Fruit fly (Drosophila melanogaster) whole organism, prepupa: ENCODE data around the gene tst.

Experiments
- Blimp-1 ChIP-seq: fragments of 200-800 bp; sonication (Bioruptor generic); optimal IDR thresholded peaks from 3 replicates; lab custom pipeline; 2017; ENCODE audit warnings: missing biosample characterization, missing genetic modification characterization, mild to moderate bottlenecking, moderate library complexity, missing genetic modification reagents
- CG10669 ChIP-seq: fragments of 200-800 bp; sonication (Bioruptor generic); optimal IDR thresholded peaks from 3 replicates; lab custom pipeline; 2018; ENCODE audit warnings: missing biosample characterization, mild to moderate bottlenecking, missing genetic modification characterization, moderate library complexity
- CG11294 ChIP-seq: fragments of 200-800 bp; sonication (Bioruptor generic); IDR thresholded peaks from 2 replicates; pipeline ENCODE4 v1.3.6; 2022; ENCODE audit warnings: missing biosample characterization, missing genetic modification characterization
- CG11762 ChIP-seq: fragments of 200-800 bp; sonication (Bioruptor generic); optimal IDR thresholded peaks from 3 replicates; lab custom pipeline; 2016; ENCODE audit warnings: missing biosample characterization, missing genetic modification characterization; ENCODE audit not compliant: insufficient read depth
- CG11902 ChIP-seq: fragments of 200-800 bp; sonication (Bioruptor generic); optimal IDR thresholded peaks from 3 replicates; lab custom pipeline; 2016; ENCODE audit warnings: missing biosample characterization, missing genetic modification characterization
- CG15336 ChIP-seq: fragments of 200-800 bp; sonication (Bioruptor generic); IDR thresholded peaks from 2 replicates; pipeline ENCODE4 v1.3.6; 2022; ENCODE audit warnings: missing biosample characterization, missing genetic modification characterization
- CG1621 ChIP-seq: fragments of 200-800 bp; sonication (Bioruptor generic); optimal IDR thresholded peaks from 3 replicates; lab custom pipeline; 2018; ENCODE audit warnings: missing biosample characterization, mild to moderate bottlenecking, missing genetic modification characterization
- CG16779 ChIP-seq: fragments of 200-800 bp; sonication (Bioruptor generic); optimal IDR thresholded peaks from 3 replicates; lab custom pipeline; 2017; ENCODE audit warnings: missing biosample characterization, mild to moderate bottlenecking, missing genetic modification characterization
- CG3032 ChIP-seq: fragments of 200-800 bp; optimal IDR thresholded peaks from 2 replicates; lab custom pipeline; 2019; ENCODE audit warnings: missing biosample characterization, mild to moderate bottlenecking, missing genetic modification characterization, moderate library complexity
- CG31627 ChIP-seq: fragments of 200-800 bp; sonication (Bioruptor generic); optimal IDR thresholded peaks from 3 replicates; lab custom pipeline; 2016; ENCODE audit warnings: missing biosample characterization, missing genetic modification characterization
- CG34406 ChIP-seq: fragments of 200-800 bp; sonication (Bioruptor generic); optimal IDR thresholded peaks from 3 replicates; lab custom pipeline; 2016; ENCODE audit warnings: missing biosample characterization, missing genetic modification characterization
- CG3919 ChIP-seq: fragments of 200-800 bp; sonication (Bioruptor generic); optimal IDR thresholded peaks from 3 replicates; lab custom pipeline; 2016; ENCODE audit warnings: missing biosample characterization, missing genetic modification characterization
- CG4318 ChIP-seq: fragments of 200-800 bp; sonication (Bioruptor generic); optimal IDR thresholded peaks from 3 replicates; lab custom pipeline; 2017; ENCODE audit warnings: missing biosample characterization, mild to moderate bottlenecking, missing genetic modification characterization
- CG6163 ChIP-seq: fragments of 200-800 bp; sonication (Bioruptor generic); IDR thresholded peaks from 3 replicates; pipeline ENCODE4 v1.3.6; 2022; ENCODE audit warnings: missing biosample characterization, missing genetic modification characterization
- CG6792 ChIP-seq: fragments of 200-800 bp; sonication (Bioruptor generic); optimal IDR thresholded peaks from 3 replicates; lab custom pipeline; 2016; ENCODE audit warnings: missing biosample characterization, missing genetic modification characterization
- CG6808 ChIP-seq: fragments of 200-800 bp; sonication (Bioruptor generic); optimal IDR thresholded peaks from 3 replicates; lab custom pipeline; 2017; ENCODE audit warnings: missing biosample characterization, missing genetic modification characterization, mild to moderate bottlenecking, moderate library complexity, missing genetic modification reagents
- CG8119 ChIP-seq: fragments of 200-800 bp; sonication (Bioruptor generic); IDR thresholded peaks from 3 replicates; pipeline ENCODE4 v1.3.6; 2022; ENCODE audit warnings: missing biosample characterization, missing genetic modification characterization
- CG8319 ChIP-seq: fragments of 200-800 bp; sonication (Bioruptor generic); optimal IDR thresholded peaks from 3 replicates; lab custom pipeline; 2016; ENCODE audit warnings: missing biosample characterization, missing genetic modification characterization
- CG8632 ChIP-seq: fragments of 200-800 bp; sonication (Bioruptor generic); optimal IDR thresholded peaks from 3 replicates; lab custom pipeline; 2016; ENCODE audit warnings: missing biosample characterization, missing genetic modification characterization
- CG9139 ChIP-seq: fragments of 200-800 bp; sonication (Bioruptor generic); optimal IDR thresholded peaks from 3 replicates; lab custom pipeline; 2017; ENCODE audit warnings: missing biosample characterization, mild to moderate bottlenecking, missing genetic modification characterization
- Eip75B ChIP-seq: fragments of 200-800 bp; sonication (Bioruptor generic); optimal IDR thresholded peaks from 3 replicates; lab custom pipeline; 2016; ENCODE audit warnings: missing biosample characterization, missing genetic modification characterization
- Eip78C ChIP-seq: fragments of 200-800 bp; sonication (Bioruptor generic); peaks from one replicate; lab custom pipeline; 2016; ENCODE audit warnings: missing biosample characterization, missing genetic modification characterization
- Eip93F ChIP-seq: fragments of 200-800 bp; sonication (Bioruptor generic); optimal IDR thresholded peaks from 2 replicates; lab custom pipeline; 2016; ENCODE audit warnings: missing biosample characterization, mild to moderate bottlenecking, missing genetic modification characterization
- Ets21C ChIP-seq: fragments of 200-800 bp; sonication (Bioruptor generic); optimal IDR thresholded peaks from 3 replicates; lab custom pipeline; 2016; ENCODE audit warnings: missing biosample characterization, missing genetic modification characterization
- Ets96B ChIP-seq: fragments of 200-800 bp; optimal IDR thresholded peaks from 2 replicates; lab custom pipeline; 2019; ENCODE audit warnings: missing biosample characterization, mild to moderate bottlenecking, missing genetic modification characterization, moderate library complexity
- Gug ChIP-seq: fragments of 200-800 bp; sonication (Bioruptor generic); IDR thresholded peaks from 2 replicates; pipeline ENCODE4 v1.3.6; 2022; ENCODE audit warnings: missing biosample characterization, missing genetic modification characterization
- Hr39 ChIP-seq: fragments of 200-800 bp; sonication (Bioruptor generic); optimal IDR thresholded peaks from 2 replicates; lab custom pipeline; 2016; ENCODE audit warnings: missing biosample characterization, missing genetic modification characterization
- Hr4 ChIP-seq: fragments of 200-800 bp; sonication (Bioruptor generic); optimal IDR thresholded peaks from 3 replicates; lab custom pipeline; 2016; ENCODE audit warnings: missing biosample characterization, missing genetic modification characterization
- Lpt ChIP-seq: fragments of 200-800 bp; sonication (Bioruptor generic); optimal IDR thresholded peaks from 3 replicates; lab custom pipeline; 2016; ENCODE audit warnings: missing biosample characterization, missing genetic modification characterization
- Met ChIP-seq: fragments of 200-800 bp; sonication (Bioruptor generic); optimal IDR thresholded peaks from 3 replicates; lab custom pipeline; 2016; ENCODE audit warnings: missing biosample characterization, missing genetic modification characterization
- Smox ChIP-seq: fragments of 200-800 bp; sonication (Bioruptor generic); optimal IDR thresholded peaks from 3 replicates; lab custom pipeline; 2016; ENCODE audit warnings: missing biosample characterization, missing genetic modification characterization
- Sox102F ChIP-seq: fragments of 200-800 bp; sonication (Bioruptor generic); optimal IDR thresholded peaks from 2 replicates; lab custom pipeline; 2016; ENCODE audit warnings: missing biosample characterization, mild to moderate bottlenecking, missing genetic modification characterization
- Sox14 ChIP-seq: fragments of 200-800 bp; sonication (Bioruptor generic); optimal IDR thresholded peaks from 3 replicates; lab custom pipeline; 2016; ENCODE audit warnings: missing biosample characterization, missing genetic modification characterization
- Sox15 ChIP-seq: fragments of 200-800 bp; sonication (Bioruptor generic); optimal IDR thresholded peaks from 3 replicates; lab custom pipeline; 2016; ENCODE audit warnings: missing biosample characterization, missing genetic modification characterization
- achi ChIP-seq: fragments of 200-800 bp; sonication (Bioruptor generic); optimal IDR thresholded peaks from 3 replicates; lab custom pipeline; 2016; ENCODE audit warnings: missing biosample characterization, missing genetic modification characterization
- acj6 ChIP-seq: fragments of 200-800 bp; sonication (Bioruptor generic); optimal IDR thresholded peaks from 3 replicates; lab custom pipeline; 2016; ENCODE audit warnings: missing biosample characterization, missing genetic modification characterization
- dac ChIP-seq: fragments of 200-800 bp; sonication (Bioruptor generic); optimal IDR thresholded peaks from 2 replicates; lab custom pipeline; 2017; ENCODE audit warnings: missing biosample characterization, mild to moderate bottlenecking, missing genetic modification characterization
- dsx ChIP-seq: fragments of 200-800 bp; optimal IDR thresholded peaks from 3 replicates; lab custom pipeline; 2019; ENCODE audit warnings: missing biosample characterization, mild to moderate bottlenecking, missing genetic modification characterization, moderate library complexity; ENCODE audit not compliant: poor library complexity, severe bottlenecking
- eg ChIP-seq: fragments of 200-800 bp; sonication (Bioruptor generic); IDR thresholded peaks from 3 replicates; pipeline ENCODE4 v1.3.6; 2022; ENCODE audit warnings: missing biosample characterization, missing genetic modification characterization
- fd59A ChIP-seq: fragments of 200-800 bp; sonication (Bioruptor generic); optimal IDR thresholded peaks from 2 replicates; lab custom pipeline; 2017; ENCODE audit warnings: missing biosample characterization, mild to moderate bottlenecking, missing genetic modification characterization, missing genetic modification reagents
- lz ChIP-seq: fragments of 200-800 bp; sonication (Bioruptor generic); optimal IDR thresholded peaks from 3 replicates; lab custom pipeline; 2016; ENCODE audit warnings: missing biosample characterization, missing genetic modification characterization
- net ChIP-seq: fragments of 200-800 bp; sonication (Bioruptor generic); optimal IDR thresholded peaks from 3 replicates; lab custom pipeline; 2016; ENCODE audit warnings: missing biosample characterization, missing genetic modification characterization
- pdm3 ChIP-seq: fragments of 200-800 bp; sonication (Bioruptor generic); optimal IDR thresholded peaks from 3 replicates; lab custom pipeline; 2016; ENCODE audit warnings: missing biosample characterization, missing genetic modification characterization
- spab ChIP-seq: fragments of 200-800 bp; sonication (Bioruptor generic); optimal IDR thresholded peaks from 2 replicates; lab custom pipeline; 2017; ENCODE audit warnings: missing biosample characterization, mild to moderate bottlenecking, missing genetic modification characterization, missing genetic modification reagents
- ss ChIP-seq, 2 experiments: fragments of 200-800 bp; sonication (Bioruptor generic); optimal IDR thresholded peaks; 2 replicates in 1 of 2; 3 replicates in 1 of 2; lab custom pipeline; 2017 to 2018; ENCODE audit warnings: mild to moderate bottlenecking in 2 of 2, missing biosample characterization in 2 of 2, missing genetic modification characterization in 2 of 2, moderate library complexity in 1 of 2
- svp ChIP-seq: fragments of 200-800 bp; sonication (Bioruptor generic); peaks from one replicate; lab custom pipeline; 2016; ENCODE audit warnings: missing biosample characterization, missing genetic modification characterization
- topi ChIP-seq: fragments of 200-800 bp; sonication (Bioruptor generic); optimal IDR thresholded peaks from 3 replicates; lab custom pipeline; 2016; ENCODE audit warnings: missing biosample characterization, missing genetic modification characterization
- vri ChIP-seq: fragments of 200-800 bp; sonication (Bioruptor generic); optimal IDR thresholded peaks from 3 replicates; lab custom pipeline; 2016; ENCODE audit warnings: missing biosample characterization, mild to moderate bottlenecking, missing genetic modification characterization

Gene tst

DNA sequence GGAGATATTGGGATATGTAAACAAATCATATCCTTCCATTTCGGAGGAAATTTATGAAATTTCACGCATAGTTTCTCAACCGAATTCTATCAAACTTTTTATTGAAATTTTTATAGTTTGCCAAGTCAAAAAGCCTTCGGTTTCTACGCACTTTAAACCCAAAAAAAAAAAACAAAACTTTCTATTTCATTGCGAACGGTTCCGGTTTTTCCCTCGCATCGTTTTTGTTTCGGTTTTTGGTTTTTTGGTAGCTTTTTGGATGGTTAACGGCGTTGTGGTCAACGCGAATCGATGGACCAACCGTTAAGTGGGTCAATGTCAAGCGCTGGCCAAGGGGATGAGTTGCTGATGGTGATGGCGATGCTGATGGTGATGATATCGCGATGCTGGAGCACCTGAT, 31.7 kb downstream of the tst start:
- TF ChIP-seq Ets96B (tag; lab: Kevin White, UChicago) (no peak), Hr39 (GFP tag; lab: Kevin White, UChicago) (no peak), CG4318 (GFP tag; lab: Kevin White, UChicago) (no peak), CG8119 (no peak), Eip78C (no peak), Sox14 (no peak)

DNA sequence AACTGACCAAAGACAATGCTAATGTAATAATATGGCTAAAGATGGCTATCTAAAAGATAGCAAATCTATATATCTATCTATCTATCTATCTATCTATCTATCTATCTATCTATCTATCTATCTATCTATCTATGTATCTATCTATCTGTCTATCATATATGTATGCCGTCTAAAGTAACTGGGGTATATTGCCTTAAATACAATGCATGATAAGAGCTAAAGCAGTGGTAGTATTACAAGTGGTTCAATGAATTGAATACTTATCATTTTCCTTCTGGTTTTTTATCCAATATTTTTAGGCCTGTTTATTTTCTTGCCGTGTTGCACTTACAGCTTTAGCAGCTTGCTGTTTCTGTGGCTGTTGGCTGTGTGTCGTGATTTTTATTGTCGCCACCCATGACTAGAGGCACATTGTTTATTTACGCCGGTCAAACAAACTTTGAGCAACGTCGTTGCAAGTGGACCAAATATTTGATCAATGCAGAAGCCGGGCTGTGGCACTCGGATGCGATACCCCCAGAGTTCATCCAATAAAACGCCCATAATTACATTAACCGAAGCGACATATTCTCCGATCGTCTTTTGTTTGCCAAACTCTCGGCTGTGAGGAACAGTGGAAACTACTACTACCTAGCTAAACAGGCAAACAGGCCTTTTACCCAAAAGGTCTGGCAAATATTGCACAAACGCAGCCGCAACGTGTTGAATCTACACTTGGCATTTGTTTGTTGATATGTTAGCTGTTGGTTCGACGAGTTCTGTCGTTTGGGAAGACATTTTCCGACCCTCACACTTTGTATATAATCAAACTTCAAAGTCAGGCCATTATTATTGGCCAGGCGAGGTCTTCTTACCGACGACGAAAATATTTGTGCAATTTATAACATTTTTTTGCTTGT, 34.7 kb downstream of the tst start:
- TF ChIP-seq achi (peak; percentile 55), ss (GFP tag; optimal IDR thresholded peaks at IDR 0.05; lab: Kevin White, UChicago) (peak in 1 of 2 experiments; percentile 50), Sox14 (peak; percentile 11), Eip78C (peak; percentile 61), acj6 (GFP tag; lab: Kevin White, UChicago) (peak; percentile 25), CG11294 (GFP tag; lab: Robert Waterston, UW) (no peak), eg (GFP tag; lab: Robert Waterston, UW) (no peak; the same call in 2 of the 3 replicates), topi (GFP tag; lab: Kevin White, UChicago) (no peak), CG8632 (GFP tag; lab: Kevin White, UChicago) (peak; percentile 41), CG34406 (GFP tag; lab: Kevin White, UChicago) (peak; percentile 50), dac (GFP tag; lab: Kevin White, UChicago) (peak; percentile 1), CG31627 (GFP tag; lab: Kevin White, UChicago) (no peak), Lpt (no peak), CG8119 (no peak), dsx (no peak), lz (GFP tag; lab: Kevin White, UChicago) (no peak), Ets21C (GFP tag; lab: Kevin White, UChicago) (no peak), spab (GFP tag; lab: Kevin White, UChicago) (peak; percentile 46), svp (GFP tag; lab: Kevin White, UChicago) (no peak), CG4318 (GFP tag; lab: Kevin White, UChicago) (peak; percentile 52), Hr4 (GFP tag; lab: Kevin White, UChicago) (peak; percentile 73), Smox (GFP tag; lab: Kevin White, UChicago) (no peak), fd59A (GFP tag; lab: Kevin White, UChicago) (no peak), CG10669 (GFP tag; lab: Kevin White, UChicago) (peak; percentile 46), CG16779 (tag; lab: Kevin White, UChicago) (no peak), Sox15 (GFP tag; lab: Kevin White, UChicago) (no peak), CG6808 (GFP tag; lab: Kevin White, UChicago) (peak; percentile 55), Sox102F (no peak), pdm3 (GFP tag; lab: Kevin White, UChicago) (peak; percentile 16), Eip93F (GFP tag; lab: Kevin White, UChicago) (no peak), CG6792 (GFP tag; lab: Kevin White, UChicago) (no peak), CG1621 (no peak), CG3919 (GFP tag; lab: Kevin White, UChicago) (peak; percentile 17), Eip75B (GFP tag; lab: Kevin White, UChicago) (no peak), CG6163 (GFP tag; lab: Robert Waterston, UW) (no peak), CG11902 (no peak), CG9139 (GFP tag; lab: Kevin White, UChicago) (peak; percentile 1), CG11762 (GFP tag; lab: Kevin White, UChicago) (peak; percentile 12), CG3032 (peak; percentile 4), Met (no peak), CG15336 (GFP tag; lab: Robert Waterston, UW) (peak; percentile 48), vri (no peak), Gug (no peak), Blimp-1 (GFP tag; lab: Kevin White, UChicago) (no peak), Ets96B (tag; lab: Kevin White, UChicago) (peak; percentile 28), net (GFP tag; lab: Kevin White, UChicago) (no peak), CG8319 (GFP tag; lab: Kevin White, UChicago) (no peak)
